Worm (Caenorhabditis elegans): ENCODE results near the gene dop-4.

The dop-4 gene

DNA sequence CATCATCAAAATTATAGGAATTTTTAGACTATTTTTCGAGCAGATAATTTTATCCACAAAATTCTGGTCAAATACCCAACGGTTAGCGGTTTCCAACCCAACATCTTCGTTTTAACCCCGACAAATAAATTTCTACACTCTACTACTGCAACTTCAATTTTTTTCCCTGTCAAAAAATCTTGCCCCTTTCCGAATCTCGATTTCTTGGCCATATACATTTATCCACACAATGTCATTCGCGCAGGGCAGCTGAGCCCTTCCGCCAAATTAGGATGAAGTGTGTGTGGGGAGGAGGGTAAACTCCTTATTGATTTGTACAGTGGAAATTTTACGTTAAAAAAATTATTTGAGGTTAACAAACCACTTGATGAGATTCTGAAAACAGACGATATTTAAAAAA lies 49.8 kb downstream of the dop-4 start (continued):
- TF ChIP-seq vab-7 (GFP tag; IDR thresholded peaks at IDR 0.05) (peak; percentile 78), zip-11 (GFP tag; IDR thresholded peaks at IDR 0.05) (peak; percentile 73; the same call in 1 of the 2 replicates), mxl-3 (GFP tag; optimal IDR thresholded peaks at IDR 0.05) (peak; percentile 89), lin-1 (GFP tag; IDR thresholded peaks at IDR 0.05) (peak; percentile 89), sdz-12 (GFP tag; optimal IDR thresholded peaks at IDR 0.05) (no peak), unc-39 (tag; optimal IDR thresholded peaks at IDR 0.05) (peak; percentile 58), nhr-6 (tag; optimal IDR thresholded peaks at IDR 0.05) (peak; percentile 90), R02D3.7 (tag; optimal IDR thresholded peaks at IDR 0.05) (peak; percentile 9), dpl-1 (GFP tag; optimal IDR thresholded peaks at IDR 0.05) (peak; percentile 74), zfp-3 (GFP tag; conservative IDR thresholded peaks at IDR 0.05) (peak; percentile 91), snpc-1.2 (GFP tag; IDR thresholded peaks at IDR 0.05) (no peak), hif-1 (tag; optimal IDR thresholded peaks at IDR 0.05) (peak; percentile 61 to 67), cey-2 (tag; optimal IDR thresholded peaks at IDR 0.05; ENCODE audit: borderline replicate concordance, insufficient read depth) (no peak), F44E2.7 (GFP tag; IDR thresholded peaks at IDR 0.05) (no peak), dmd-8 (GFP tag; IDR thresholded peaks at IDR 0.05) (0 out of 2 replicates have a peak, but pooled peaks have one; percentile 62), saeg-2 (GFP tag; IDR thresholded peaks at IDR 0.05) (peak; percentile 87), ceh-20 (GFP tag; IDR thresholded peaks at IDR 0.05) (peak; percentile 94), ceh-62 (tag; optimal IDR thresholded peaks at IDR 0.05) (no peak), lin-15B (tag; optimal IDR thresholded peaks at IDR 0.05) (peak; percentile 3), lin-39 (tag; optimal IDR thresholded peaks at IDR 0.05) (peak; percentile 88), daf-19 (GFP tag; conservative IDR thresholded peaks at IDR 0.05) (peak; percentile 87), hlh-30 (tag; optimal IDR thresholded peaks at IDR 0.05; ENCODE audit: insufficient read depth) (peak; percentile 86), D1046.2 (GFP tag; IDR thresholded peaks at IDR 0.05) (peak; percentile 81), lir-3 (tag; optimal IDR thresholded peaks at IDR 0.05) (peak; percentile 78), spr-3 (GFP tag; optimal IDR thresholded peaks at IDR 0.05) (peak; percentile 90), madf-9 (GFP tag; conservative IDR thresholded peaks at IDR 0.05) (peak; percentile 94), lim-7 (GFP tag; IDR thresholded peaks at IDR 0.05) (no peak), ceh-44 (GFP tag; IDR thresholded peaks at IDR 0.05) (0 out of 2 replicates have a peak, but pooled peaks have one; percentile 50), nhr-10 (tag; optimal IDR thresholded peaks at IDR 0.05) (peak; percentile 96), nhr-25 (tag; optimal IDR thresholded peaks at IDR 0.05; ENCODE audit: borderline replicate concordance, insufficient read depth) (peak; percentile 84), ceh-82 (tag; optimal IDR thresholded peaks at IDR 0.05) (peak; percentile 44), mep-1 (tag; optimal IDR thresholded peaks at IDR 0.05) (peak; percentile 99), T20F7.1 (GFP tag; optimal IDR thresholded peaks at IDR 0.05) (peak; percentile 90), zip-2 (tag; optimal IDR thresholded peaks at IDR 0.05) (peak; percentile 95), madf-5 (GFP tag; IDR thresholded peaks at IDR 0.05) (peak in 1 of 2 experiments; percentile 66; a peak in 1 of 4 replicates), nhr-41 (GFP tag; IDR thresholded peaks at IDR 0.05) (0 out of 2 replicates have a peak, but pooled peaks have one; percentile 45), nhr-102 (tag; optimal IDR thresholded peaks at IDR 0.05) (peak; percentile 99), egl-27 (tag; optimal IDR thresholded peaks at IDR 0.05) (no peak), lsy-2 (tag; optimal IDR thresholded peaks at IDR 0.05) (peak; percentile 93 to 95), lin-29 (GFP tag; IDR thresholded peaks at IDR 0.05) (peak; percentile 96), ctbp-1 (GFP tag; IDR thresholded peaks at IDR 0.05) (peak; percentile 93), tag-97 (GFP tag; IDR thresholded peaks at IDR 0.05) (no peak), snpc-4 (tag; optimal IDR thresholded peaks at IDR 0.05) (peak; percentile 63), daf-16 (GFP tag; optimal IDR thresholded peaks at IDR 0.05) (peak; percentile 95 to 97), daf-16 (tag; optimal IDR thresholded peaks at IDR 0.05) (peak; percentile 94), attf-4 (tag; optimal IDR thresholded peaks at IDR 0.05) (peak; percentile 55), nhr-42 (GFP tag; IDR thresholded peaks at IDR 0.05) (peak; percentile 98), ces-1 (GFP tag; optimal IDR thresholded peaks at IDR 0.05) (peak; percentile 95), T26A8.4 (GFP tag; IDR thresholded peaks at IDR 0.05) (peak; percentile 99), unc-130 (GFP tag; optimal IDR thresholded peaks at IDR 0.05) (no peak), ZK337.2 (GFP tag; IDR thresholded peaks at IDR 0.05) (0 out of 2 replicates have a peak, but pooled peaks have one; percentile 50)

Measured in whole organism, L4 larva.